Worm (Caenorhabditis elegans): ENCODE results near the gene C45B11.5.

DNA sequence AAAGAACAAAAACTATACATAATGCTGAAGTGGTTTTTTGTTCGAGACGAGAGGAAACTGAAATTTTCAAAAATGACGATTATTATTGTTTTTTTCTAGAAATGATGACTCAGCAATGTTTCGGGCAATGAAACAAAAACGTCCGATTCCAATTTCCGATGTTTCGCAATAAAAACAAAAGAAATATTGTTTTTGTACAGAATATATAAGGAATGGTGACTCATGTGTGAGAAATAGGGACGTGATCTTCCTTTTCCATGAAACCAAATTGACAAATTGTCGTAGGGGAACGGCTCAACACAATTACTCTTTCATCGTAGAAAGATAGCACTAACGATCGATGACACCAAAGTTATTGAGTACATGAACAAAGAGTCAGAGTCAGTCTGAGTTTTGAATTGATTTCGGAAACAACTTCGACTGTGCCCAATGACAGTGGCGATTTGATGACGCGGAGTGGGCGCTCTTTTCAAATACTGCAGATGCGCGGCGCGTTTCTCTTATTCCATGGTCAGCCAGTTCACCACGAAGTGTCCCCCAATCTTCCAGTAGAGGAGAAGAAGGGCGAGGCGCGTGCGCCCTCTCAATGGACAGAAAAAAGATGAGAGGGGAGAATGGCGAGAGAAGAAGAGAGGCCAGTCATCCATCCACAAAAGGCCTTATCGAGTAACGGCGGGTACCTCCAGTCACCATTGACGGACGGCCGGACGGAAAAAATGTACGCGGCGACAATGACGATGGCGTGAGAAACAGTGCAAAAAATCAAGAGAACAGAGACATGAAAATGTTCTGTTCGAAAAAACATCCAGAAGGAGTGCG lies 33.8 kb downstream of the C45B11.5 start:
- TF ChIP-seq klf-2 (GFP tag; conservative IDR thresholded peaks at IDR 0.05) (no peak), T22C8.4 (GFP tag; IDR thresholded peaks at IDR 0.05) (no peak), ztf-23 (GFP tag; IDR thresholded peaks at IDR 0.05) (no peak), cog-1 (tag; optimal IDR thresholded peaks at IDR 0.05) (no peak)
